Fruit fly (Drosophila melanogaster): ENCODE results near the gene CG34165.

Gene CG34165

dm6 chr2L:14706194-14706593, 7.4 kb upstream of the CG34165 start (continued):
- TF ChIP-seq CG2712 (tag; optimal IDR thresholded peaks at IDR 0.05) (peak; percentile 78), PHDP (tag; optimal IDR thresholded peaks at IDR 0.05) (peak; percentile 27), CG4820 (GFP tag; optimal IDR thresholded peaks at IDR 0.05) (peak; percentile 77)

DNA sequence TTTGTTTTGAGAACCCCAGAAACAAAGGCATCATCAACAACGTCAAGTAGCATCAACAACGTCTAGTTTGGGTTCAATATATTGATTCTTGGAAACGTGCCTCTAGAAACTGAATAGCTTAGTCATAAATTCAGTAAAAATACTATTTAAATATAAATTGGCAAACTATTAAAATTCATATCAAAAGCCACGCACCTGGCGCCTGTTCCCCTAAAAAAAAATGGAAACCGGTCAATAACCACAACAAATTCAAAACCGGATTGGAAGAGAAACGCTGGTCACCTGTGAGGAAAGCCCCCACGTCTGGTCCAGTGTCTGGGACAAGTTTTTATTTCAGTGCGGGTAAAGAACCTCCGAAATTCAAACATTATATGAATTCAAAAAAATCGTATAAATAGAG, 1.3 kb upstream of the CG34165 start, which contains the start of gene CG15282:
TSS of gene CG15282 (plus strand) at position 227 of the 400 bp plus-strand sequence.
- TF ChIP-seq ato (GFP tag; IDR thresholded peaks at IDR 0.05; ENCODE audit: partially characterized antibody) (no peak), Fer2 (tag; optimal IDR thresholded peaks at IDR 0.05) (no peak), Atf-2 (GFP tag; optimal IDR thresholded peaks at IDR 0.05) (no peak), bcd (GFP tag; optimal IDR thresholded peaks at IDR 0.05) (no peak), Bgb (GFP tag; IDR thresholded peaks at IDR 0.05; ENCODE audit: partially characterized antibody) (no peak), CG8478 (optimal IDR thresholded peaks at IDR 0.05) (no peak), bsh (GFP tag; optimal IDR thresholded peaks at IDR 0.05) (no peak), Eip74EF (GFP tag; optimal IDR thresholded peaks at IDR 0.05) (peak in 1 of 2 experiments; percentile 1), CG33557 (GFP tag; optimal IDR thresholded peaks at IDR 0.05) (no peak), CG32767 (GFP tag; IDR thresholded peaks at IDR 0.05) (no peak), BtbVII (GFP tag; optimal IDR thresholded peaks at IDR 0.05) (no peak), CG6791 (GFP tag; IDR thresholded peaks at IDR 0.05; ENCODE audit: partially characterized antibody) (no peak), cwo (GFP tag; optimal IDR thresholded peaks at IDR 0.05) (peak; percentile 6), ara (GFP tag; IDR thresholded peaks at IDR 0.05) (no peak), sqz (GFP tag; optimal IDR thresholded peaks at IDR 0.05) (peak; percentile 8), Med (GFP tag) (peak; percentile 24), CG4360 (GFP tag; IDR thresholded peaks at IDR 0.05) (no peak), Awh (GFP tag; IDR thresholded peaks at IDR 0.05) (no peak), Max (GFP tag; optimal IDR thresholded peaks at IDR 0.05) (no peak), CG42726 (GFP tag; IDR thresholded peaks at IDR 0.05; ENCODE audit: partially characterized antibody) (no peak), hbn (GFP tag; IDR thresholded peaks at IDR 0.05; ENCODE audit: partially characterized antibody) (no peak), lola (GFP tag; optimal IDR thresholded peaks at IDR 0.05) (no peak), abd-A (tag; optimal IDR thresholded peaks at IDR 0.05) (peak; percentile 67), Sry-β (GFP tag; optimal IDR thresholded peaks at IDR 0.05) (no peak), chinmo (GFP tag; IDR thresholded peaks at IDR 0.05; ENCODE audit: partially characterized antibody) (0 out of 4 replicates have a peak, but pooled peaks have one; percentile 30), CG7987 (GFP tag; optimal IDR thresholded peaks at IDR 0.05) (peak; percentile 90), CG1529 (GFP tag; optimal IDR thresholded peaks at IDR 0.05) (no peak), CG12236 (GFP tag; optimal IDR thresholded peaks at IDR 0.05) (no peak), hth (optimal IDR thresholded peaks at IDR 0.05) (no peak), CG33213 (GFP tag; optimal IDR thresholded peaks at IDR 0.05) (no peak), bigmax (GFP tag; optimal IDR thresholded peaks at IDR 0.05) (no peak), CG11398 (GFP tag; optimal IDR thresholded peaks at IDR 0.05) (no peak), ranshi (GFP tag; IDR thresholded peaks at IDR 0.05) (no peak), Rx (GFP tag; IDR thresholded peaks at IDR 0.05) (no peak)

- TF ChIP-seq ERR (GFP tag; optimal IDR thresholded peaks at IDR 0.05) (no peak), esg (GFP tag; conservative IDR thresholded peaks at IDR 0.05) (no peak), row (GFP tag; IDR thresholded peaks at IDR 0.05) (no peak)
Observed at dm6 chr2L:14730077-14730476, 16.5 kb downstream of the CG34165 start, which contains the start of gene CG42685. CG42685 (minus strand) TSS chr2L:14730177.

Data from whole organism, embryonic.